Fruit fly (Drosophila melanogaster): ENCODE measurements around the gene Agpat4.
A peak's percentile ranks its signal among the peaks of the same experiment; 100 is the strongest.

DNA sequence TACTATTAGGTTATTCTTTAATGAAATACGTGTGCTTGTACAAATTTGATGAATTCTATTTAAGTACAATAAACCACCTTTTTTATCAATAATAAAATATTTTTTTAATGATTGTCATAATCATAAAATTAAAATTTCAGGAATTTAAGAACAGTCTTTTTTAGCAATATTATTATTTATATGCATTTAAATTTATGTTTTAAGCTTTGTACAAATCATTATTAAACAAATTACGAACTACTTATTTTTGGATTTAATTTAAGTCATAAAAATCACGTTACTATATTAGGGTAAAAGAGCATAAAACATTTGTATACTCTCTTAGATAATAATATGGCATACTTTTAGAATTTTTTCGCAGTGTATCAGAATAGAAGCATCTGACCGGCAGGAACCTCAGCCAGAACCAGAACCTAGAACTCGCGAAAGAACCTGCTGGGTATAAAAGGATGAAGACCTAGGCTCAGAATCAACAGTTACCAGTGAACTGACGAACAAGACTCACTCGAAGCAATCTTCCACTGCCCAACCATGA lies 19.2 kb downstream of the Agpat4 start, which contains the start of gene Cpr72Ea:
- TF ChIP-seq topi (GFP tag; optimal IDR thresholded peaks at IDR 0.05) (no peak), eg (GFP tag; IDR thresholded peaks at IDR 0.05) (no peak), net (GFP tag; optimal IDR thresholded peaks at IDR 0.05) (no peak), CG3919 (GFP tag; optimal IDR thresholded peaks at IDR 0.05) (no peak), fd85E (GFP tag; optimal IDR thresholded peaks at IDR 0.05) (no peak), Hr38 (GFP tag; optimal IDR thresholded peaks at IDR 0.05) (no peak), Lpt (GFP tag; optimal IDR thresholded peaks at IDR 0.05) (no peak), CG7368 (GFP tag; optimal IDR thresholded peaks at IDR 0.05) (no peak), achi (GFP tag; optimal IDR thresholded peaks at IDR 0.05) (no peak), CG10631 (GFP tag; optimal IDR thresholded peaks at IDR 0.05) (peak; percentile 6), dac (GFP tag; optimal IDR thresholded peaks at IDR 0.05) (no peak), fkh (GFP tag; optimal IDR thresholded peaks at IDR 0.05) (no peak)

All from whole organism, prepupa.